Fruit fly (Drosophila melanogaster): Measurements from ENCODE around the gene CG18764.
A peak's percentile ranks its signal among the peaks of the same experiment; 100 is the strongest.

CG18764 gene

DNA sequence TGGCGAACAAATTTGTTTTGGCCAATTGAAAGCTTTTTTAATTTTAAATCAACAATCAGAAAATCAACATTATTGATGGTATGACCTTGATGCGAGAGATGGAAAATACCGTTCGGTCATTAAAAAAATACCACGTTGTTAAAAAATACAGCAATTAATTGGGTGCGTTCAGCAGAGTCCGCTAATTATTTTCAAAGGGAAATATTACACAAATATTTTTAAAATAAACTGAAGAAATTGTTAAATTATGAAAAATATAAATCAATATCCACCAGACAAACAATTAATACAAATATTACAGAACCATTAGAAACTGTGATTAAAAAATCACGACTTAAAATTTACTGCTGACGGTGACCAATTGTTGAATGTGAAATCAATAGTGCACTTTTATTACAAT, 51.3 kb downstream of the CG18764 start, which contains the start of gene CG18476 (continued):
- TF ChIP-seq Rfx (GFP tag; IDR thresholded peaks at IDR 0.05): peak; percentile 96
- TF ChIP-seq pzg (GFP tag; optimal IDR thresholded peaks at IDR 0.05): peak; percentile 45
- peak; percentile 95 for TF ChIP-seq slbo (GFP tag; IDR thresholded peaks at IDR 0.05)
- peak; percentile 85 for TF ChIP-seq Six4 (GFP tag; optimal IDR thresholded peaks at IDR 0.05)
- peak; percentile 43 for TF ChIP-seq ERR (GFP tag; optimal IDR thresholded peaks at IDR 0.05)
- TF ChIP-seq GATAe (GFP tag; conservative IDR thresholded peaks at IDR 0.05): peak; percentile 84
- peak; percentile 50 for TF ChIP-seq CG7987 (GFP tag; optimal IDR thresholded peaks at IDR 0.05)
- no peak for TF ChIP-seq ato (GFP tag; IDR thresholded peaks at IDR 0.05; ENCODE audit: partially characterized antibody)
- no peak for TF ChIP-seq tna (GFP tag; IDR thresholded peaks at IDR 0.05; ENCODE audit: partially characterized antibody)
- TF ChIP-seq ham (GFP tag; IDR thresholded peaks at IDR 0.05): peak; percentile 79
- TF ChIP-seq CG3726 (GFP tag; IDR thresholded peaks at IDR 0.05): peak; percentile 92
- TF ChIP-seq CG16815 (GFP tag; optimal IDR thresholded peaks at IDR 0.05): peak; percentile 77
- TF ChIP-seq h (optimal IDR thresholded peaks at IDR 0.05): no peak
- peak; percentile 91 for TF ChIP-seq ttk (GFP tag; IDR thresholded peaks at IDR 0.05)
- TF ChIP-seq Sox102F (GFP tag; optimal IDR thresholded peaks at IDR 0.05): peak; percentile 94
- TF ChIP-seq gt (GFP tag; IDR thresholded peaks at IDR 0.05): peak; percentile 81
- peak; percentile 96 for TF ChIP-seq CG17361 (GFP tag; IDR thresholded peaks at IDR 0.05)
- peak; percentile 69 for TF ChIP-seq BtbVII (GFP tag; optimal IDR thresholded peaks at IDR 0.05)
- peak; percentile 45 for TF ChIP-seq CG12236 (GFP tag; optimal IDR thresholded peaks at IDR 0.05)
- peak; percentile 84 for TF ChIP-seq CG13894 (tag; optimal IDR thresholded peaks at IDR 0.05)
- TF ChIP-seq Elba2 (GFP tag; optimal IDR thresholded peaks at IDR 0.05): peak; percentile 38
- TF ChIP-seq chif (GFP tag; optimal IDR thresholded peaks at IDR 0.05): peak; percentile 46 to 74
- no peak for TF ChIP-seq bbx (GFP tag; IDR thresholded peaks at IDR 0.05; ENCODE audit: partially characterized antibody)
- peak; percentile 43 for TF ChIP-seq CG10274 (GFP tag; optimal IDR thresholded peaks at IDR 0.05)
- peak; percentile 80 for TF ChIP-seq gro (GFP tag; optimal IDR thresholded peaks at IDR 0.05)
- TF ChIP-seq pros (GFP tag; optimal IDR thresholded peaks at IDR 0.05): no peak
- TF ChIP-seq shn (GFP tag; optimal IDR thresholded peaks at IDR 0.05): peak; percentile 20
- peak; percentile 84 for TF ChIP-seq CG12155 (GFP tag; optimal IDR thresholded peaks at IDR 0.05)
- TF ChIP-seq chinmo (GFP tag; IDR thresholded peaks at IDR 0.05; ENCODE audit: partially characterized antibody): no peak
- peak; percentile 95 for TF ChIP-seq ci (GFP tag; IDR thresholded peaks at IDR 0.05)
- peak; percentile 83 for TF ChIP-seq ap (GFP tag; IDR thresholded peaks at IDR 0.05)
- peak; percentile 92 for TF ChIP-seq Ssrp (tag; optimal IDR thresholded peaks at IDR 0.05)
- TF ChIP-seq nau (GFP tag; optimal IDR thresholded peaks at IDR 0.05): no peak
- TF ChIP-seq Pdp1 (GFP tag; optimal IDR thresholded peaks at IDR 0.05): peak; percentile 78 to 83
- peak; percentile 16 for TF ChIP-seq Sry-δ (GFP tag; optimal IDR thresholded peaks at IDR 0.05)
- TF ChIP-seq CG1832 (GFP tag; optimal IDR thresholded peaks at IDR 0.05): no peak
- TF ChIP-seq dati (GFP tag; IDR thresholded peaks at IDR 0.05): peak; percentile 35; the same call in 1 of the 2 replicates
- peak; percentile 18 for TF ChIP-seq CG3163 (GFP tag; optimal IDR thresholded peaks at IDR 0.05)
- peak; percentile 37 for TF ChIP-seq CG1647 (GFP tag; optimal IDR thresholded peaks at IDR 0.05)
- no peak for TF ChIP-seq CG14965 (GFP tag; optimal IDR thresholded peaks at IDR 0.05; ENCODE audit: borderline replicate concordance)
- TF ChIP-seq CG16779 (GFP tag; IDR thresholded peaks at IDR 0.05): peak; percentile 87
- TF ChIP-seq crp (GFP tag; optimal IDR thresholded peaks at IDR 0.05): peak in 1 of 2 experiments; percentile 47
- TF ChIP-seq CG2202 (tag; optimal IDR thresholded peaks at IDR 0.05): peak; percentile 64
- peak; percentile 68 for TF ChIP-seq zfh2 (GFP tag; optimal IDR thresholded peaks at IDR 0.05)
- peak; percentile 96 for TF ChIP-seq CG7839 (tag; optimal IDR thresholded peaks at IDR 0.05)
- peak; percentile 80 for TF ChIP-seq CG3407 (GFP tag; optimal IDR thresholded peaks at IDR 0.05)
- TF ChIP-seq Lhr (GFP tag; optimal IDR thresholded peaks at IDR 0.05): peak; percentile 64
- TF ChIP-seq exex (tag; optimal IDR thresholded peaks at IDR 0.05): peak; percentile 85
- peak; percentile 74 for TF ChIP-seq ems (GFP tag; optimal IDR thresholded peaks at IDR 0.05)
- peak; percentile 95 for TF ChIP-seq Drgx (GFP tag; IDR thresholded peaks at IDR 0.05)
- peak; percentile 37 for TF ChIP-seq pnt (GFP tag; optimal IDR thresholded peaks at IDR 0.05)
